ENCODE assay signal across 1 fruit fly cellular context in genomic region chr3R:30386759-30387437, dm6.
TF ChIP-seq lines count a peak whose summit lies in the region.

No protein-coding gene starts in this region.

TF ChIP-seq in whole organism, embryonic, 481 proteins besides CTCF, POLR2A, EP300 and RAD21 (continued from another document):
- TF ChIP-seq CG4360 (GFP tag; IDR thresholded peaks at IDR 0.05; lab: Robert Waterston, UW) (0 out of 2 replicates have a peak, but pooled peaks have one; percentile 28), CG14667 (GFP tag; IDR thresholded peaks at IDR 0.05; lab: Robert Waterston, UW) (no peak), so (GFP tag; IDR thresholded peaks at IDR 0.05; lab: Robert Waterston, UW) (peak; percentile 16; the same call in 1 of the 3 replicates), YL-1 (GFP tag; optimal IDR thresholded peaks at IDR 0.05; lab: Kevin White, UChicago) (peak; percentile 14)
